Worm (Caenorhabditis elegans): ENCODE data around the gene nep-26.

DNA sequence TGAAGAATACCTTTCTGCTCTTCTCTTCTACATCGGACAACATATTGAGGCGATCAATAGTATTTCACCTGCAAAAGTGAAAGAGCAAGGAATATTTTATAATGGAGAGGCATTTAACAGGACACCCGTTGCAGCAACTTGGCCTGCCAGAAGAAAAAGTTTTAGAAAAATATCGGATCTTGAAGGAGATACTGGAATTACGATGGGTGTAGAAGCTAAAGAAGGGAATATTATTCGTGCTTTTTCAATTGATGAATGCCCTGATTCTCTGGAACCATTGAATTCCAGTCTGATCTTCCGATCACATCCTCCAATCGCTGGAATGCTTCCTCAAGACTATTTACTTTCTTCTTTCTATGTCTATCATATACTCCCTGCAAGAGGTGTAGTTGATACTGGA is 38.7 kb downstream of the nep-26 start:
- TF ChIP-seq ceh-16 (tag; optimal IDR thresholded peaks at IDR 0.05) (no peak), fkh-10 (GFP tag; optimal IDR thresholded peaks at IDR 0.05) (no peak), elt-3 (tag; optimal IDR thresholded peaks at IDR 0.05) (no peak), ztf-11 (tag; optimal IDR thresholded peaks at IDR 0.05) (no peak), nhr-77 (tag; optimal IDR thresholded peaks at IDR 0.05) (no peak), lin-15B (tag; optimal IDR thresholded peaks at IDR 0.05) (no peak), ceh-28 (tag; optimal IDR thresholded peaks at IDR 0.05) (no peak), nhr-12 (tag; optimal IDR thresholded peaks at IDR 0.05) (no peak), nhr-11 (tag; optimal IDR thresholded peaks at IDR 0.05) (no peak)

All from whole organism, L3 larva.